Fruit fly (Drosophila melanogaster) whole organism, prepupa: ENCODE data around the gene CG11089.

Experiments
- Blimp-1 ChIP-seq: fragments of 200-800 bp; sonication (Bioruptor generic); optimal IDR thresholded peaks from 3 replicates; lab custom pipeline; 2017; ENCODE audit warnings: missing biosample characterization, missing genetic modification characterization, mild to moderate bottlenecking, moderate library complexity, missing genetic modification reagents
- CG10631 ChIP-seq: fragments of 200-800 bp; sonication (Bioruptor generic); optimal IDR thresholded peaks from 2 replicates; lab custom pipeline; 2016; ENCODE audit warnings: missing biosample characterization, missing genetic modification characterization
- CG10669 ChIP-seq: fragments of 200-800 bp; sonication (Bioruptor generic); optimal IDR thresholded peaks from 3 replicates; lab custom pipeline; 2018; ENCODE audit warnings: missing biosample characterization, mild to moderate bottlenecking, missing genetic modification characterization, moderate library complexity
- CG11762 ChIP-seq: fragments of 200-800 bp; sonication (Bioruptor generic); optimal IDR thresholded peaks from 3 replicates; lab custom pipeline; 2016; ENCODE audit warnings: missing biosample characterization, missing genetic modification characterization; ENCODE audit not compliant: insufficient read depth
- CG11902 ChIP-seq: fragments of 200-800 bp; sonication (Bioruptor generic); optimal IDR thresholded peaks from 3 replicates; lab custom pipeline; 2016; ENCODE audit warnings: missing biosample characterization, missing genetic modification characterization
- CG15336 ChIP-seq: fragments of 200-800 bp; sonication (Bioruptor generic); IDR thresholded peaks from 2 replicates; pipeline ENCODE4 v1.3.6; 2022; ENCODE audit warnings: missing biosample characterization, missing genetic modification characterization
- CG1621 ChIP-seq: fragments of 200-800 bp; sonication (Bioruptor generic); optimal IDR thresholded peaks from 3 replicates; lab custom pipeline; 2018; ENCODE audit warnings: missing biosample characterization, mild to moderate bottlenecking, missing genetic modification characterization
- CG16779 ChIP-seq: fragments of 200-800 bp; sonication (Bioruptor generic); optimal IDR thresholded peaks from 3 replicates; lab custom pipeline; 2017; ENCODE audit warnings: missing biosample characterization, mild to moderate bottlenecking, missing genetic modification characterization
- CG3032 ChIP-seq: fragments of 200-800 bp; optimal IDR thresholded peaks from 2 replicates; lab custom pipeline; 2019; ENCODE audit warnings: missing biosample characterization, mild to moderate bottlenecking, missing genetic modification characterization, moderate library complexity
- CG31627 ChIP-seq: fragments of 200-800 bp; sonication (Bioruptor generic); optimal IDR thresholded peaks from 3 replicates; lab custom pipeline; 2016; ENCODE audit warnings: missing biosample characterization, missing genetic modification characterization
- CG32006 ChIP-seq: fragments of 200-800 bp; sonication (Bioruptor generic); optimal IDR thresholded peaks from 3 replicates; lab custom pipeline; 2017; ENCODE audit warnings: missing biosample characterization, mild to moderate bottlenecking, missing genetic modification characterization
- CG34406 ChIP-seq: fragments of 200-800 bp; sonication (Bioruptor generic); optimal IDR thresholded peaks from 3 replicates; lab custom pipeline; 2016; ENCODE audit warnings: missing biosample characterization, missing genetic modification characterization
- CG3919 ChIP-seq: fragments of 200-800 bp; sonication (Bioruptor generic); optimal IDR thresholded peaks from 3 replicates; lab custom pipeline; 2016; ENCODE audit warnings: missing biosample characterization, missing genetic modification characterization
- CG4318 ChIP-seq: fragments of 200-800 bp; sonication (Bioruptor generic); optimal IDR thresholded peaks from 3 replicates; lab custom pipeline; 2017; ENCODE audit warnings: missing biosample characterization, mild to moderate bottlenecking, missing genetic modification characterization
- CG6163 ChIP-seq: fragments of 200-800 bp; sonication (Bioruptor generic); IDR thresholded peaks from 3 replicates; pipeline ENCODE4 v1.3.6; 2022; ENCODE audit warnings: missing biosample characterization, missing genetic modification characterization
- CG6792 ChIP-seq: fragments of 200-800 bp; sonication (Bioruptor generic); optimal IDR thresholded peaks from 3 replicates; lab custom pipeline; 2016; ENCODE audit warnings: missing biosample characterization, missing genetic modification characterization
- CG6808 ChIP-seq: fragments of 200-800 bp; sonication (Bioruptor generic); optimal IDR thresholded peaks from 3 replicates; lab custom pipeline; 2017; ENCODE audit warnings: missing biosample characterization, missing genetic modification characterization, mild to moderate bottlenecking, moderate library complexity, missing genetic modification reagents
- CG8119 ChIP-seq: fragments of 200-800 bp; sonication (Bioruptor generic); IDR thresholded peaks from 3 replicates; pipeline ENCODE4 v1.3.6; 2022; ENCODE audit warnings: missing biosample characterization, missing genetic modification characterization
- CG8632 ChIP-seq: fragments of 200-800 bp; sonication (Bioruptor generic); optimal IDR thresholded peaks from 3 replicates; lab custom pipeline; 2016; ENCODE audit warnings: missing biosample characterization, missing genetic modification characterization
- CG9139 ChIP-seq: fragments of 200-800 bp; sonication (Bioruptor generic); optimal IDR thresholded peaks from 3 replicates; lab custom pipeline; 2017; ENCODE audit warnings: missing biosample characterization, mild to moderate bottlenecking, missing genetic modification characterization
- Eip75B ChIP-seq: fragments of 200-800 bp; sonication (Bioruptor generic); optimal IDR thresholded peaks from 3 replicates; lab custom pipeline; 2016; ENCODE audit warnings: missing biosample characterization, missing genetic modification characterization
- Eip78C ChIP-seq: fragments of 200-800 bp; sonication (Bioruptor generic); peaks from one replicate; lab custom pipeline; 2016; ENCODE audit warnings: missing biosample characterization, missing genetic modification characterization
- Eip93F ChIP-seq: fragments of 200-800 bp; sonication (Bioruptor generic); optimal IDR thresholded peaks from 2 replicates; lab custom pipeline; 2016; ENCODE audit warnings: missing biosample characterization, mild to moderate bottlenecking, missing genetic modification characterization
- Ets21C ChIP-seq: fragments of 200-800 bp; sonication (Bioruptor generic); optimal IDR thresholded peaks from 3 replicates; lab custom pipeline; 2016; ENCODE audit warnings: missing biosample characterization, missing genetic modification characterization
- Ets96B ChIP-seq: fragments of 200-800 bp; optimal IDR thresholded peaks from 2 replicates; lab custom pipeline; 2019; ENCODE audit warnings: missing biosample characterization, mild to moderate bottlenecking, missing genetic modification characterization, moderate library complexity
- Gug ChIP-seq: fragments of 200-800 bp; sonication (Bioruptor generic); IDR thresholded peaks from 2 replicates; pipeline ENCODE4 v1.3.6; 2022; ENCODE audit warnings: missing biosample characterization, missing genetic modification characterization
- Hr38 ChIP-seq: sonication (Bioruptor generic); optimal IDR thresholded peaks from 2 replicates; lab custom pipeline; 2016; ENCODE audit warnings: missing biosample characterization, missing genetic modification characterization
- Hr39 ChIP-seq: fragments of 200-800 bp; sonication (Bioruptor generic); optimal IDR thresholded peaks from 2 replicates; lab custom pipeline; 2016; ENCODE audit warnings: missing biosample characterization, missing genetic modification characterization
- Hr4 ChIP-seq: fragments of 200-800 bp; sonication (Bioruptor generic); optimal IDR thresholded peaks from 3 replicates; lab custom pipeline; 2016; ENCODE audit warnings: missing biosample characterization, missing genetic modification characterization
- Lpt ChIP-seq: fragments of 200-800 bp; sonication (Bioruptor generic); optimal IDR thresholded peaks from 3 replicates; lab custom pipeline; 2016; ENCODE audit warnings: missing biosample characterization, missing genetic modification characterization
- Met ChIP-seq: fragments of 200-800 bp; sonication (Bioruptor generic); optimal IDR thresholded peaks from 3 replicates; lab custom pipeline; 2016; ENCODE audit warnings: missing biosample characterization, missing genetic modification characterization
- OdsH ChIP-seq: fragments of 200-800 bp; sonication (Bioruptor generic); optimal IDR thresholded peaks from 3 replicates; lab custom pipeline; 2016; ENCODE audit warnings: missing biosample characterization, missing genetic modification characterization
- Smox ChIP-seq: fragments of 200-800 bp; sonication (Bioruptor generic); optimal IDR thresholded peaks from 3 replicates; lab custom pipeline; 2016; ENCODE audit warnings: missing biosample characterization, missing genetic modification characterization
- Sox14 ChIP-seq: fragments of 200-800 bp; sonication (Bioruptor generic); optimal IDR thresholded peaks from 3 replicates; lab custom pipeline; 2016; ENCODE audit warnings: missing biosample characterization, missing genetic modification characterization
- Sox15 ChIP-seq: fragments of 200-800 bp; sonication (Bioruptor generic); optimal IDR thresholded peaks from 3 replicates; lab custom pipeline; 2016; ENCODE audit warnings: missing biosample characterization, missing genetic modification characterization
- achi ChIP-seq: fragments of 200-800 bp; sonication (Bioruptor generic); optimal IDR thresholded peaks from 3 replicates; lab custom pipeline; 2016; ENCODE audit warnings: missing biosample characterization, missing genetic modification characterization
- acj6 ChIP-seq: fragments of 200-800 bp; sonication (Bioruptor generic); optimal IDR thresholded peaks from 3 replicates; lab custom pipeline; 2016; ENCODE audit warnings: missing biosample characterization, missing genetic modification characterization
- cyc ChIP-seq: fragments of 200-800 bp; sonication (Bioruptor generic); optimal IDR thresholded peaks from 3 replicates; lab custom pipeline; 2016; ENCODE audit warnings: missing biosample characterization, missing genetic modification characterization
- dac ChIP-seq: fragments of 200-800 bp; sonication (Bioruptor generic); optimal IDR thresholded peaks from 2 replicates; lab custom pipeline; 2017; ENCODE audit warnings: missing biosample characterization, mild to moderate bottlenecking, missing genetic modification characterization
- eg ChIP-seq: fragments of 200-800 bp; sonication (Bioruptor generic); IDR thresholded peaks from 3 replicates; pipeline ENCODE4 v1.3.6; 2022; ENCODE audit warnings: missing biosample characterization, missing genetic modification characterization
- esn ChIP-seq: fragments of 200-800 bp; sonication (Bioruptor generic); optimal IDR thresholded peaks from 2 replicates; lab custom pipeline; 2016; ENCODE audit warnings: missing biosample characterization, mild to moderate bottlenecking, missing genetic modification characterization, moderate library complexity
- fd59A ChIP-seq: fragments of 200-800 bp; sonication (Bioruptor generic); optimal IDR thresholded peaks from 2 replicates; lab custom pipeline; 2017; ENCODE audit warnings: missing biosample characterization, mild to moderate bottlenecking, missing genetic modification characterization, missing genetic modification reagents
- fd85E ChIP-seq: fragments of 200-800 bp; sonication (Bioruptor generic); optimal IDR thresholded peaks from 3 replicates; lab custom pipeline; 2016; ENCODE audit warnings: missing biosample characterization, missing genetic modification characterization
- fkh ChIP-seq: fragments of 200-800 bp; sonication (Bioruptor generic); optimal IDR thresholded peaks from 3 replicates; lab custom pipeline; 2017; ENCODE audit warnings: missing biosample characterization, mild to moderate bottlenecking, missing genetic modification characterization, moderate library complexity
- lz ChIP-seq: fragments of 200-800 bp; sonication (Bioruptor generic); optimal IDR thresholded peaks from 3 replicates; lab custom pipeline; 2016; ENCODE audit warnings: missing biosample characterization, missing genetic modification characterization
- net ChIP-seq: fragments of 200-800 bp; sonication (Bioruptor generic); optimal IDR thresholded peaks from 3 replicates; lab custom pipeline; 2016; ENCODE audit warnings: missing biosample characterization, missing genetic modification characterization
- pdm3 ChIP-seq: fragments of 200-800 bp; sonication (Bioruptor generic); optimal IDR thresholded peaks from 3 replicates; lab custom pipeline; 2016; ENCODE audit warnings: missing biosample characterization, missing genetic modification characterization
- salr ChIP-seq, 2 experiments: fragments of 200-800 bp; sonication (Bioruptor generic); optimal IDR thresholded peaks; 3 replicates each; lab custom pipeline; 2016 to 2018; ENCODE audit warnings: missing biosample characterization in 2 of 2, missing genetic modification characterization in 2 of 2, mild to moderate bottlenecking in 1 of 2
- spab ChIP-seq: fragments of 200-800 bp; sonication (Bioruptor generic); optimal IDR thresholded peaks from 2 replicates; lab custom pipeline; 2017; ENCODE audit warnings: missing biosample characterization, mild to moderate bottlenecking, missing genetic modification characterization, missing genetic modification reagents
- ss ChIP-seq, 2 experiments: fragments of 200-800 bp; sonication (Bioruptor generic); optimal IDR thresholded peaks; 2 replicates in 1 of 2; 3 replicates in 1 of 2; lab custom pipeline; 2017 to 2018; ENCODE audit warnings: mild to moderate bottlenecking in 2 of 2, missing biosample characterization in 2 of 2, missing genetic modification characterization in 2 of 2, moderate library complexity in 1 of 2
- svp ChIP-seq: fragments of 200-800 bp; sonication (Bioruptor generic); peaks from one replicate; lab custom pipeline; 2016; ENCODE audit warnings: missing biosample characterization, missing genetic modification characterization
- topi ChIP-seq: fragments of 200-800 bp; sonication (Bioruptor generic); optimal IDR thresholded peaks from 3 replicates; lab custom pipeline; 2016; ENCODE audit warnings: missing biosample characterization, missing genetic modification characterization
- vri ChIP-seq: fragments of 200-800 bp; sonication (Bioruptor generic); optimal IDR thresholded peaks from 3 replicates; lab custom pipeline; 2016; ENCODE audit warnings: missing biosample characterization, mild to moderate bottlenecking, missing genetic modification characterization

CG11089 gene

dm6 chr3R:24850420-24850819 is 26.4 kb upstream of the CG11089 start, which contains the start of gene CG7006:
TSS of gene CG7006 (plus strand) at chr3R:24850627.
- TF ChIP-seq CG31627 (GFP tag; lab: Kevin White, UChicago) (peak; percentile 79), Hr4 (no peak), dac (GFP tag; lab: Kevin White, UChicago) (no peak), Ets21C (GFP tag; lab: Kevin White, UChicago) (peak; percentile 39), CG8119 (GFP tag; lab: Robert Waterston, UW) (no peak), fkh (no peak), Eip78C (GFP tag; lab: Kevin White, UChicago) (peak; percentile 77), Sox14 (GFP tag; lab: Kevin White, UChicago) (peak; percentile 39), achi (GFP tag; lab: Kevin White, UChicago) (no peak), vri (GFP tag; lab: Kevin White, UChicago) (no peak), Hr38 (GFP tag; lab: Kevin White, UChicago) (no peak), CG11762 (no peak), CG6808 (GFP tag; lab: Kevin White, UChicago) (no peak), CG9139 (GFP tag; lab: Kevin White, UChicago) (no peak), pdm3 (no peak), CG1621 (tag; lab: Kevin White, UChicago) (no peak), Gug (GFP tag; lab: Robert Waterston, UW) (no peak), lz (GFP tag; lab: Kevin White, UChicago) (peak; percentile 70), CG34406 (GFP tag; lab: Kevin White, UChicago) (no peak), Sox15 (no peak), CG11902 (GFP tag; lab: Kevin White, UChicago) (peak; percentile 48), cyc (peak; percentile 83), CG3032 (tag; lab: Kevin White, UChicago) (no peak), CG32006 (no peak), topi (GFP tag; lab: Kevin White, UChicago) (peak; percentile 66), CG6163 (GFP tag; lab: Robert Waterston, UW) (no peak), spab (GFP tag; lab: Kevin White, UChicago) (no peak), CG10669 (GFP tag; lab: Kevin White, UChicago) (no peak), acj6 (GFP tag; lab: Kevin White, UChicago) (peak; percentile 41), CG3919 (no peak), salr (GFP tag; optimal IDR thresholded peaks at IDR 0.05; lab: Kevin White, UChicago) (no peak), net (GFP tag; lab: Kevin White, UChicago) (no peak), Eip93F (no peak), CG10631 (GFP tag; lab: Kevin White, UChicago) (peak; percentile 67), Met (GFP tag; lab: Kevin White, UChicago) (no peak), CG15336 (no peak), svp (no peak), fd59A (no peak), Eip75B (GFP tag; lab: Kevin White, UChicago) (no peak), CG16779 (tag; lab: Kevin White, UChicago) (no peak), fd85E (GFP tag; lab: Kevin White, UChicago) (no peak), CG6792 (GFP tag; lab: Kevin White, UChicago) (no peak), CG8632 (GFP tag; lab: Kevin White, UChicago) (no peak), CG4318 (GFP tag; lab: Kevin White, UChicago) (no peak), ss (GFP tag; optimal IDR thresholded peaks at IDR 0.05; lab: Kevin White, UChicago) (no peak), eg (GFP tag; lab: Robert Waterston, UW) (no peak), Hr39 (GFP tag; lab: Kevin White, UChicago) (peak; percentile 63), esn (GFP tag; lab: Kevin White, UChicago) (peak; percentile 68), Smox (no peak), Ets96B (tag; lab: Kevin White, UChicago) (no peak), OdsH (GFP tag; lab: Kevin White, UChicago) (no peak), Lpt (GFP tag; lab: Kevin White, UChicago) (no peak), Blimp-1 (no peak)
